Worm (Caenorhabditis elegans): ENCODE measurements around the gene ins-35.

ce11 chrV:20419643-20420042, 44.3 kb downstream of the ins-35 start:
- TF ChIP-seq jun-1 (tag; optimal IDR thresholded peaks at IDR 0.05) (no peak), fkh-10 (GFP tag; optimal IDR thresholded peaks at IDR 0.05) (no peak), zag-1 (tag; optimal IDR thresholded peaks at IDR 0.05) (no peak), ztf-4 (tag; optimal IDR thresholded peaks at IDR 0.05) (no peak), tbx-2 (tag; optimal IDR thresholded peaks at IDR 0.05) (no peak), ama-1 (optimal IDR thresholded peaks at IDR 0.05) (peak; percentile 47), elt-2 (tag; optimal IDR thresholded peaks at IDR 0.05) (no peak), unc-62 (GFP tag; optimal IDR thresholded peaks at IDR 0.05) (no peak), mml-1 (tag; optimal IDR thresholded peaks at IDR 0.05) (no peak), unc-39 (tag; optimal IDR thresholded peaks at IDR 0.05) (no peak), mdl-1 (tag; optimal IDR thresholded peaks at IDR 0.05) (no peak), nhr-76 (tag; optimal IDR thresholded peaks at IDR 0.05) (no peak), ceh-28 (tag; optimal IDR thresholded peaks at IDR 0.05) (no peak)
